Fruit fly (Drosophila melanogaster): ENCODE data around the gene CG12659.

DNA sequence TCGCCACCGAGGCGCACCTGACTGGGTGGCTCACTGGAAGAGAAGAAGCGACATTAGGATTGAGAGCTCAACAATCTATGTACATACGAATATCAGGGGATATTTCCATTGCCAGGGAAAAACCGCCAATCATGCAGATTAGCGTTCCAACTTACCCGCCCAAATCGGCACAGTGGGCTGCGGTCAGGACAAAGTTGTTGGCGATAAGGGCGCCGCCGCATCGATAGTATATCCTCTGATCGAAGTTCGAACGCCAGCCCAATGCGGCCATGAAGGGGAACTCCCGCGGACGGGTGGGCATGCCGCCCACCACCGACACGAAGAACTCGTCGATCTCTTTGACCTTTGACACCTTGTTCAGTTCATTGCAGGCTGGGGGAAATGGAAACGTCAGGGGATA, 19.6 kb downstream of the CG12659 start:
- TF ChIP-seq N (GFP tag; optimal IDR thresholded peaks at IDR 0.05) = no peak
- TF ChIP-seq br (GFP tag; optimal IDR thresholded peaks at IDR 0.05) = no peak
- no peak for TF ChIP-seq Abd-B (GFP tag; optimal IDR thresholded peaks at IDR 0.05)
- no peak for TF ChIP-seq psq (GFP tag; optimal IDR thresholded peaks at IDR 0.05)
- TF ChIP-seq foxo (GFP tag; optimal IDR thresholded peaks at IDR 0.05) = no peak
- no peak for TF ChIP-seq Myc (optimal IDR thresholded peaks at IDR 0.05)
- TF ChIP-seq GATAd (GFP tag; optimal IDR thresholded peaks at IDR 0.05) = no peak
- no peak for TF ChIP-seq pan (optimal IDR thresholded peaks at IDR 0.05)
- no peak for TF ChIP-seq Dfd (GFP tag; optimal IDR thresholded peaks at IDR 0.05)
